Fruit fly (Drosophila melanogaster) whole organism, embryonic: ENCODE measurements around the gene CG6933.

Experiments used
- Aef1 ChIP-seq: fragments of 200-800 bp; sonication (Bioruptor generic); IDR thresholded peaks from 3 replicates; pipeline ENCODE4 v1.3.6; 2022; ENCODE audit warnings: missing biosample characterization, missing genetic modification characterization
- Awh ChIP-seq: fragments of 200-800 bp; sonication (Bioruptor generic); IDR thresholded peaks from 2 replicates; pipeline ENCODE4, ENCODE4 v1.3.6; 2022; ENCODE audit warnings: missing biosample characterization, missing genetic modification characterization
- CG1024 ChIP-seq: fragments of 200-800 bp; sonication (Bioruptor generic); IDR thresholded peaks from 2 replicates; pipeline ENCODE4 v1.3.6; 2022; ENCODE audit warnings: missing biosample characterization, missing genetic modification characterization
- CG10274 ChIP-seq: fragments of 200-800 bp; sonication (Bioruptor generic); optimal IDR thresholded peaks from 3 replicates; lab custom pipeline; 2017; ENCODE audit warnings: missing biosample characterization, mild to moderate bottlenecking, missing genetic modification characterization
- CG10462 ChIP-seq: fragments of 200-800 bp; sonication (Bioruptor generic); optimal IDR thresholded peaks from 2 replicates; lab custom pipeline; 2016; ENCODE audit warnings: missing biosample characterization, missing genetic modification characterization
- CG12155 ChIP-seq: fragments of 200-800 bp; sonication (Bioruptor generic); optimal IDR thresholded peaks from 3 replicates; lab custom pipeline; 2016; ENCODE audit warnings: missing biosample characterization, missing genetic modification characterization
- CG12299 ChIP-seq: fragments of 200-800 bp; sonication (Bioruptor generic); optimal IDR thresholded peaks from 2 replicates; lab custom pipeline; 2018; ENCODE audit warnings: missing biosample characterization, mild to moderate bottlenecking, missing genetic modification characterization
- CG13287 ChIP-seq: fragments of 200-800 bp; sonication (Bioruptor generic); IDR thresholded peaks from 2 replicates; pipeline ENCODE4 v1.3.6; 2022; ENCODE audit warnings: missing biosample characterization, missing genetic modification characterization; ENCODE audit not compliant: partially characterized antibody
- CG14860 ChIP-seq: fragments of 200-800 bp; sonication (Bioruptor generic); IDR thresholded peaks from 3 replicates; pipeline ENCODE4 v1.3.6; 2022; ENCODE audit warnings: missing biosample characterization, missing genetic modification characterization; ENCODE audit not compliant: partially characterized antibody
- CG14965 ChIP-seq: fragments of 200-800 bp; sonication (Bioruptor generic); optimal IDR thresholded peaks from 2 replicates; lab custom pipeline; 2016; ENCODE audit warnings: missing biosample characterization, missing genetic modification characterization, borderline replicate concordance
- CG18262 ChIP-seq: fragments of 200-800 bp; optimal IDR thresholded peaks from 3 replicates; lab custom pipeline; 2019; ENCODE audit warnings: missing biosample characterization, mild to moderate bottlenecking, missing genetic modification characterization, moderate library complexity
- CG18476 ChIP-seq: fragments of 200-800 bp; sonication (Bioruptor generic); optimal IDR thresholded peaks from 2 replicates; lab custom pipeline; 2016; ENCODE audit warnings: missing biosample characterization, mild to moderate bottlenecking, missing genetic modification characterization
- CG18619 ChIP-seq: fragments of 200-800 bp; sonication (Bioruptor generic); optimal IDR thresholded peaks from 3 replicates; lab custom pipeline; 2017; ENCODE audit warnings: missing biosample characterization, mild to moderate bottlenecking, missing genetic modification characterization
- CG31224 ChIP-seq: fragments of 200-800 bp; sonication (Bioruptor generic); IDR thresholded peaks from 2 replicates; pipeline ENCODE4 v1.3.6; 2022; ENCODE audit warnings: missing biosample characterization, missing genetic modification characterization
- CG32532 ChIP-seq: fragments of 200-800 bp; sonication (Bioruptor generic); IDR thresholded peaks from 2 replicates; pipeline ENCODE4 v1.3.6; 2022; ENCODE audit warnings: missing biosample characterization, missing genetic modification characterization
- CG33213 ChIP-seq: fragments of 200-800 bp; sonication (Bioruptor generic); optimal IDR thresholded peaks from 3 replicates; lab custom pipeline; 2016; ENCODE audit warnings: missing biosample characterization, missing genetic modification characterization
- CG34224 ChIP-seq: fragments of 200-800 bp; sonication (Bioruptor generic); IDR thresholded peaks from 3 replicates; pipeline ENCODE4 v1.3.6; 2022; ENCODE audit warnings: missing biosample characterization, missing genetic modification characterization; ENCODE audit not compliant: partially characterized antibody
- CG3847 ChIP-seq: fragments of 200-800 bp; sonication (Bioruptor generic); IDR thresholded peaks from 2 replicates; pipeline ENCODE4 v1.3.6; 2022; ENCODE audit warnings: missing biosample characterization, missing genetic modification characterization
- CG4282 ChIP-seq: fragments of 200-800 bp; sonication (Bioruptor generic); optimal IDR thresholded peaks from 2 replicates; lab custom pipeline; 2016; ENCODE audit warnings: missing biosample characterization, missing genetic modification characterization
- CG4617 ChIP-seq: fragments of 200-800 bp; sonication (Bioruptor generic); optimal IDR thresholded peaks from 3 replicates; lab custom pipeline; 2016; ENCODE audit warnings: missing biosample characterization, missing genetic modification characterization, borderline replicate concordance
- CG4854 ChIP-seq: fragments of 200-800 bp; sonication (Bioruptor generic); optimal IDR thresholded peaks from 2 replicates; lab custom pipeline; 2016; ENCODE audit warnings: missing biosample characterization, missing genetic modification characterization, inconsistent platforms
- CG6175 ChIP-seq: fragments of 200-800 bp; sonication (Bioruptor generic); IDR thresholded peaks from 3 replicates; pipeline ENCODE4 v1.3.6; 2022; ENCODE audit warnings: missing biosample characterization, missing genetic modification characterization
- CG8478 ChIP-seq: fragments of >200 bp; optimal IDR thresholded peaks from 2 replicates; lab custom pipeline; 2018
- CG8944 ChIP-seq: fragments of 200-800 bp; sonication (Bioruptor generic); optimal IDR thresholded peaks from 3 replicates; lab custom pipeline; 2016; ENCODE audit warnings: missing biosample characterization, missing genetic modification characterization
- CoRest ChIP-seq: fragments of 200-800 bp; sonication (Bioruptor generic); optimal IDR thresholded peaks from 3 replicates; lab custom pipeline; 2018; ENCODE audit warnings: missing biosample characterization, mild to moderate bottlenecking, missing genetic modification characterization, moderate library complexity
- D19B ChIP-seq: fragments of 200-800 bp; sonication (Bioruptor generic); optimal IDR thresholded peaks from 2 replicates; lab custom pipeline; 2017; ENCODE audit warnings: missing biosample characterization, mild to moderate bottlenecking, missing genetic modification characterization
- Gsc ChIP-seq: fragments of 200-800 bp; sonication (Bioruptor generic); IDR thresholded peaks from 2 replicates; pipeline ENCODE4 v1.3.6; 2022; ENCODE audit warnings: missing biosample characterization, missing genetic modification characterization
- H2.0 ChIP-seq: fragments of 200-800 bp; sonication (Bioruptor generic); IDR thresholded peaks from 2 replicates; pipeline ENCODE4 v1.3.6; 2022; ENCODE audit warnings: missing biosample characterization, missing genetic modification characterization
- HLH3B ChIP-seq: fragments of 200-800 bp; sonication (Bioruptor generic); IDR thresholded peaks from 2 replicates; pipeline ENCODE4 v1.3.6; 2022; ENCODE audit warnings: missing biosample characterization, missing genetic modification characterization
- Hr51 ChIP-seq, 2 experiments: fragments of 200-800 bp; sonication (Bioruptor generic); optimal IDR thresholded peaks; 2 replicates in 1 of 2; 3 replicates in 1 of 2; lab custom pipeline; 2016 to 2018; ENCODE audit warnings: missing biosample characterization in 2 of 2, missing genetic modification characterization in 2 of 2, mild to moderate bottlenecking in 1 of 2, moderate library complexity in 1 of 2
- MBD-R2 ChIP-seq: fragments of 200-800 bp; sonication (Bioruptor generic); IDR thresholded peaks from 2 replicates; pipeline ENCODE4 v1.3.6; 2022; ENCODE audit warnings: missing biosample characterization, missing genetic modification characterization
- Optix ChIP-seq: fragments of 200-800 bp; sonication (Bioruptor generic); IDR thresholded peaks from 3 replicates; pipeline ENCODE4 v1.3.6; 2022; ENCODE audit warnings: missing biosample characterization, missing genetic modification characterization
- Tbp ChIP-seq: fragments of >200 bp; optimal IDR thresholded peaks from 2 replicates; lab custom pipeline; 2018; ENCODE audit warnings: missing biosample characterization, missing genetic modification characterization
- ap ChIP-seq: fragments of 200-800 bp; sonication (Bioruptor generic); IDR thresholded peaks from 2 replicates; pipeline ENCODE4 v1.3.6; 2022; ENCODE audit warnings: missing biosample characterization, missing genetic modification characterization
- ash1 ChIP-seq: fragments of 200-800 bp; sonication (Bioruptor generic); optimal IDR thresholded peaks from 2 replicates; lab custom pipeline; 2018; ENCODE audit warnings: missing biosample characterization, mild to moderate bottlenecking, missing genetic modification characterization
- bowl ChIP-seq: fragments of 200-800 bp; sonication (Bioruptor generic); IDR thresholded peaks from 2 replicates; pipeline ENCODE4 v1.3.6; 2022; ENCODE audit warnings: missing biosample characterization, missing genetic modification characterization
- br ChIP-seq: fragments of >200 bp; optimal IDR thresholded peaks from 2 replicates; lab custom pipeline; 2017
- cg ChIP-seq: fragments of 200-800 bp; sonication (Bioruptor generic); optimal IDR thresholded peaks from 3 replicates; lab custom pipeline; 2019; ENCODE audit warnings: missing biosample characterization, mild to moderate bottlenecking, missing genetic modification characterization, moderate library complexity
- dati ChIP-seq: fragments of 200-800 bp; sonication (Bioruptor generic); IDR thresholded peaks from 2 replicates; pipeline ENCODE4 v1.3.6; 2022; ENCODE audit warnings: missing biosample characterization, missing genetic modification characterization
- dm ChIP-seq: fragments of 200-800 bp; sonication (Bioruptor generic); optimal IDR thresholded peaks from 3 replicates; lab custom pipeline; 2016; ENCODE audit warnings: missing biosample characterization, missing genetic modification characterization
- ham ChIP-seq: fragments of 200-800 bp; sonication (Bioruptor generic); IDR thresholded peaks from 2 replicates; pipeline ENCODE4 v1.3.6; 2022; ENCODE audit warnings: missing biosample characterization, missing genetic modification characterization
- knrl ChIP-seq: fragments of 200-800 bp; sonication (Bioruptor generic); IDR thresholded peaks from 3 replicates; pipeline ENCODE4 v1.3.6; 2022; ENCODE audit warnings: missing biosample characterization, missing genetic modification characterization; ENCODE audit not compliant: partially characterized antibody
- p53 ChIP-seq: fragments of 200-800 bp; sonication (Bioruptor generic); optimal IDR thresholded peaks from 2 replicates; lab custom pipeline; 2016; ENCODE audit warnings: missing biosample characterization, missing genetic modification characterization
- sc ChIP-seq, 3 experiments: fragments of >200 bp in 2 of 3; fragments of 200-800 bp in 1 of 3; sonication (Bioruptor generic) in 1 of 3; optimal IDR thresholded peaks; 2 replicates in 2 of 3; 3 replicates in 1 of 3; lab custom pipeline; 2017; ENCODE audit warnings: mild to moderate bottlenecking in 1 of 3, missing biosample characterization in 1 of 3, missing genetic modification characterization in 1 of 3, missing genetic modification reagents in 1 of 3
- sim ChIP-seq: fragments of 200-800 bp; sonication (Bioruptor generic); IDR thresholded peaks from 2 replicates; pipeline ENCODE4 v1.3.6; 2022; ENCODE audit warnings: missing biosample characterization, missing genetic modification characterization
- tna ChIP-seq: fragments of 200-800 bp; sonication (Bioruptor generic); IDR thresholded peaks from 2 replicates; pipeline ENCODE4 v1.3.6; 2022; ENCODE audit warnings: missing biosample characterization, missing genetic modification characterization; ENCODE audit not compliant: partially characterized antibody
- vfl ChIP-seq: fragments of 200-800 bp; sonication (Bioruptor generic); optimal IDR thresholded peaks from 2 replicates; lab custom pipeline; 2016; ENCODE audit warnings: missing biosample characterization, missing genetic modification characterization
- wor ChIP-seq: fragments of 200-800 bp; sonication (Bioruptor generic); IDR thresholded peaks from 2 replicates; pipeline ENCODE4 v1.3.6; 2022; ENCODE audit warnings: missing biosample characterization, missing genetic modification characterization
- zen2 ChIP-seq: fragments of 200-800 bp; sonication (Bioruptor generic); IDR thresholded peaks from 3 replicates; pipeline ENCODE4 v1.3.6; 2022; ENCODE audit warnings: missing biosample characterization, missing genetic modification characterization; ENCODE audit not compliant: partially characterized antibody
- zfh1 ChIP-seq: fragments of 200-800 bp; sonication (Bioruptor generic); IDR thresholded peaks from 3 replicates; pipeline ENCODE4 v1.3.6; 2022; ENCODE audit warnings: missing biosample characterization, missing genetic modification characterization

The CG6933 gene

DNA sequence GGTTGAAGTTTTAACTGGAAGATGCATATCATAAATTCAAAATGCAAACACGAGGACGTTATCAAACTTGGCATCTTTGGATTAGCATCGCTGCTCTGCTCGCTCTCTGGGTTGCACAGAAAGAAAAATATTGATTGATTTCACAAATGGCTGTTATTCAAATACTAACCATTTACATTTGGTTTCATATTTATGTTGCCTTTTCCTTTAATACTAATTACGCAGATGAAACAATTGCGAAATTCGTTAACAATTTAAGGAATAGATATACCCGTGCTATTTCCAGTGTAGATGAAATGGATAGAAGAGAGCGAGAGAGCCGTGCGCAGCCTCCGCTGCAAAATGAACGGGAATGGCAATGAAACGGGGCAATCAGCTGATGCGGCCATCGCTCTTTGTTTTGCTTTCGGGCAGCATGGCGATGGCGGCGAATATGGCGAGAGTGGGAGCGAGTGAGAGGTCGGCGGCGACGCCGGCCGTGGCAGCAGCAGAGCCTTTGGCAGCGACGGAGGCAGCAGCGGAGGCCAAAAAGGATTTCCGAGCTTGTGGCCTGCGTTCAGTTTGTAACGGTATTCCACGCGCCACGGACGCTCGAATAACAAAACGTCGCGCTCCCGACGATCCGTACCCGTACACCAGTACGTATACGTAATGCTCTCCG is 27.4 kb upstream of the CG6933 start, which contains the start of gene rdgC (continued):
- TF ChIP-seq Hr51 (GFP tag; optimal IDR thresholded peaks at IDR 0.05; lab: Kevin White, UChicago): peak; percentile 91 to 97
- TF ChIP-seq zfh1 (GFP tag; lab: Robert Waterston, UW): peak; percentile 97
- TF ChIP-seq CoRest: peak; percentile 94
- no peak for TF ChIP-seq sc (optimal IDR thresholded peaks at IDR 0.05; lab: Kevin White, UChicago)
- peak; percentile 83 for TF ChIP-seq sc (GFP tag; optimal IDR thresholded peaks at IDR 0.05; lab: Kevin White, UChicago)
- no peak for TF ChIP-seq zen2
- peak; percentile 89 for TF ChIP-seq CG6175 (GFP tag; lab: Robert Waterston, UW)
- peak; percentile 88 for TF ChIP-seq CG10462
- TF ChIP-seq dati: peak; percentile 94
- no peak for TF ChIP-seq br (lab: Kevin White, UChicago)
- TF ChIP-seq CG12299: peak; percentile 93
- peak; percentile 96 for TF ChIP-seq Aef1 (GFP tag; lab: Robert Waterston, UW)
- TF ChIP-seq D19B (GFP tag; lab: Kevin White, UChicago): peak; percentile 88
- peak; percentile 82 for TF ChIP-seq CG4617 (GFP tag; lab: Kevin White, UChicago)
- peak; percentile 80 for TF ChIP-seq ash1
- TF ChIP-seq dm (GFP tag; lab: Kevin White, UChicago): peak; percentile 86
- no peak for TF ChIP-seq knrl (GFP tag; lab: Robert Waterston, UW)
- TF ChIP-seq CG33213: peak; percentile 94
- peak; percentile 88 for TF ChIP-seq Optix (GFP tag; lab: Robert Waterston, UW)
- peak; percentile 94 for TF ChIP-seq CG1024
- TF ChIP-seq HLH3B (GFP tag; lab: Robert Waterston, UW): peak; percentile 97
- TF ChIP-seq CG3847 (GFP tag; lab: Robert Waterston, UW): peak; percentile 94
- no peak for TF ChIP-seq Tbp (GFP tag; lab: Kevin White, UChicago)
- TF ChIP-seq CG8944 (GFP tag; lab: Kevin White, UChicago): peak; percentile 92
- TF ChIP-seq CG31224: peak; percentile 91
- TF ChIP-seq bowl (GFP tag; lab: Robert Waterston, UW): peak; percentile 91
- TF ChIP-seq CG13287: peak; percentile 25; the same call in 1 of the 2 replicates
- TF ChIP-seq MBD-R2 (GFP tag; lab: Robert Waterston, UW): peak; percentile 89
- TF ChIP-seq Awh (GFP tag; lab: Robert Waterston, UW): peak; percentile 97
- peak; percentile 81 for TF ChIP-seq CG14965 (GFP tag; lab: Kevin White, UChicago)
- TF ChIP-seq ap (GFP tag; lab: Robert Waterston, UW): peak; percentile 94
- no peak for TF ChIP-seq cg
- peak; percentile 94 for TF ChIP-seq CG4854 (GFP tag; lab: Kevin White, UChicago)
- peak; percentile 84 for TF ChIP-seq Gsc (GFP tag; lab: Robert Waterston, UW)
- TF ChIP-seq CG32532: peak; percentile 97
- TF ChIP-seq p53 (GFP tag; lab: Kevin White, UChicago): peak; percentile 89
- TF ChIP-seq CG34224 (GFP tag; lab: Robert Waterston, UW): no peak
- TF ChIP-seq CG18262 (tag; lab: Kevin White, UChicago): peak; percentile 92
- TF ChIP-seq CG14860: no peak
- TF ChIP-seq wor: peak; percentile 89
- peak; percentile 95 for TF ChIP-seq CG18476 (GFP tag; lab: Kevin White, UChicago)
- peak; percentile 91 for TF ChIP-seq CG12155
- TF ChIP-seq CG18619: peak; percentile 91
- peak; percentile 94 for TF ChIP-seq H2.0
- peak; percentile 89 for TF ChIP-seq sim (GFP tag; lab: Robert Waterston, UW)
- peak; percentile 83 for TF ChIP-seq CG10274 (GFP tag; lab: Kevin White, UChicago)
- TF ChIP-seq CG8478 (lab: Kevin White, UChicago): no peak
- peak; percentile 82 for TF ChIP-seq CG4282
- TF ChIP-seq vfl: peak; percentile 82
- TF ChIP-seq tna (GFP tag; lab: Robert Waterston, UW): no peak
- TF ChIP-seq ham (GFP tag; lab: Robert Waterston, UW): peak; percentile 85
